Fruit fly (Drosophila melanogaster): ENCODE measurements around the gene CG13312.
A peak's percentile ranks its signal among the peaks of the same experiment; 100 is the strongest.

CG13312 gene

dm6 chr3L:8807113-8807651 is at the start of gene CG13312, which contains the start of gene CG32024:
TSS of gene CG13312 (minus strand) at chr3L:8807213.
TSS of gene CG32024 (plus strand) at chr3L:8807601.
- no peak for TF ChIP-seq pan (optimal IDR thresholded peaks at IDR 0.05)
- TF ChIP-seq EcR (GFP tag; optimal IDR thresholded peaks at IDR 0.05) = no peak
- no peak for TF ChIP-seq psq (optimal IDR thresholded peaks at IDR 0.05)
- no peak for TF ChIP-seq CG8478 (optimal IDR thresholded peaks at IDR 0.05)
- TF ChIP-seq Dll (optimal IDR thresholded peaks at IDR 0.05) = no peak
- no peak for TF ChIP-seq usp (GFP tag; optimal IDR thresholded peaks at IDR 0.05)

dm6 chr3L:8855262-8855661 is 48.2 kb upstream of the CG13312 start:
- TF ChIP-seq CG8478 (optimal IDR thresholded peaks at IDR 0.05) = no peak
- peak in 1 of 2 experiments; percentile 33 for TF ChIP-seq EcR (GFP tag; optimal IDR thresholded peaks at IDR 0.05)
- no peak for TF ChIP-seq pan (optimal IDR thresholded peaks at IDR 0.05)
- no peak for TF ChIP-seq psq (optimal IDR thresholded peaks at IDR 0.05)

- no peak for TF ChIP-seq CG8478 (optimal IDR thresholded peaks at IDR 0.05)
- TF ChIP-seq pan (optimal IDR thresholded peaks at IDR 0.05) = no peak
- no peak for TF ChIP-seq psq (optimal IDR thresholded peaks at IDR 0.05)
Measured at dm6 chr3L:8853382-8853781, 46.4 kb upstream of the CG13312 start.

dm6 chr3L:8852907-8853306 is 45.9 kb upstream of the CG13312 start:
- TF ChIP-seq psq (optimal IDR thresholded peaks at IDR 0.05) = no peak
- TF ChIP-seq Dll (optimal IDR thresholded peaks at IDR 0.05) = no peak
- TF ChIP-seq pan (optimal IDR thresholded peaks at IDR 0.05) = no peak
- no peak for TF ChIP-seq EcR (GFP tag; optimal IDR thresholded peaks at IDR 0.05)
- no peak for TF ChIP-seq usp (GFP tag; optimal IDR thresholded peaks at IDR 0.05)
- TF ChIP-seq CG8478 (optimal IDR thresholded peaks at IDR 0.05) = no peak

- TF ChIP-seq psq (optimal IDR thresholded peaks at IDR 0.05) (no peak), EcR (GFP tag; optimal IDR thresholded peaks at IDR 0.05) (no peak), usp (GFP tag; optimal IDR thresholded peaks at IDR 0.05) (no peak)
Measured at dm6 chr3L:8851950-8852349, 44.9 kb upstream of the CG13312 start.

dm6 chr3L:8850784-8851704 is 44.0 kb upstream of the CG13312 start:
- TF ChIP-seq usp (GFP tag; optimal IDR thresholded peaks at IDR 0.05) (no peak), pan (optimal IDR thresholded peaks at IDR 0.05) (no peak), Dll (optimal IDR thresholded peaks at IDR 0.05) (no peak)

- no peak for TF ChIP-seq EcR (GFP tag; optimal IDR thresholded peaks at IDR 0.05)
- TF ChIP-seq pan (optimal IDR thresholded peaks at IDR 0.05) = no peak
- TF ChIP-seq Dll (optimal IDR thresholded peaks at IDR 0.05) = no peak
- TF ChIP-seq CG8478 (optimal IDR thresholded peaks at IDR 0.05) = no peak
- no peak for TF ChIP-seq usp (GFP tag; optimal IDR thresholded peaks at IDR 0.05)
Measured at dm6 chr3L:8849817-8850216, 42.8 kb upstream of the CG13312 start.

dm6 chr3L:8842359-8842758 is 35.3 kb upstream of the CG13312 start:
- TF ChIP-seq EcR (GFP tag; optimal IDR thresholded peaks at IDR 0.05) (no peak), Dll (optimal IDR thresholded peaks at IDR 0.05) (no peak), usp (GFP tag; optimal IDR thresholded peaks at IDR 0.05) (no peak), CG8478 (optimal IDR thresholded peaks at IDR 0.05) (no peak), pan (optimal IDR thresholded peaks at IDR 0.05) (no peak), psq (optimal IDR thresholded peaks at IDR 0.05) (no peak)

dm6 chr3L:8841757-8842156 is 34.7 kb upstream of the CG13312 start:
- TF ChIP-seq usp (GFP tag; optimal IDR thresholded peaks at IDR 0.05) (no peak), CG8478 (optimal IDR thresholded peaks at IDR 0.05) (no peak), pan (optimal IDR thresholded peaks at IDR 0.05) (peak; percentile 63), Dll (optimal IDR thresholded peaks at IDR 0.05) (no peak), EcR (GFP tag; optimal IDR thresholded peaks at IDR 0.05) (no peak), psq (optimal IDR thresholded peaks at IDR 0.05) (no peak)

dm6 chr3L:8839563-8840425 is 32.8 kb upstream of the CG13312 start:
- TF ChIP-seq usp (GFP tag; optimal IDR thresholded peaks at IDR 0.05) (no peak), pan (optimal IDR thresholded peaks at IDR 0.05) (peak; percentile 88)

- TF ChIP-seq EcR (GFP tag; optimal IDR thresholded peaks at IDR 0.05) (peak in 1 of 2 experiments; percentile 83), pan (optimal IDR thresholded peaks at IDR 0.05) (no peak), psq (optimal IDR thresholded peaks at IDR 0.05) (no peak), CG8478 (optimal IDR thresholded peaks at IDR 0.05) (no peak)
Measured at dm6 chr3L:8839130-8839529, 32.1 kb upstream of the CG13312 start.

dm6 chr3L:8836162-8836561 is 29.1 kb upstream of the CG13312 start, which contains the start of gene CG32026:
TSS of gene CG32026 (plus strand) at chr3L:8836462.
- TF ChIP-seq EcR (GFP tag; optimal IDR thresholded peaks at IDR 0.05) = no peak
- TF ChIP-seq usp (GFP tag; optimal IDR thresholded peaks at IDR 0.05) = no peak
- no peak for TF ChIP-seq pan (optimal IDR thresholded peaks at IDR 0.05)
- no peak for TF ChIP-seq Dll (optimal IDR thresholded peaks at IDR 0.05)
- TF ChIP-seq psq (optimal IDR thresholded peaks at IDR 0.05) = no peak
- no peak for TF ChIP-seq CG8478 (optimal IDR thresholded peaks at IDR 0.05)

Data from whole organism.